Fruit fly (Drosophila melanogaster): Measurements from ENCODE around the gene CG6707.
A peak's percentile ranks its signal among the peaks of the same experiment; 100 is the strongest.

Gene CG6707

dm6 chr3L:9854583-9855519 lies 43.5 kb downstream of the CG6707 start, which contains the start of gene RasGAP1 (continued):
- no peak for TF ChIP-seq CG34376 (GFP tag; optimal IDR thresholded peaks at IDR 0.05)
- TF ChIP-seq CG17186 (GFP tag; optimal IDR thresholded peaks at IDR 0.05), result peak; percentile 1
- TF ChIP-seq MESR4 (GFP tag; optimal IDR thresholded peaks at IDR 0.05), result peak; percentile 11
- 0 out of 2 replicates have a peak, but pooled peaks have one; percentile 26 for TF ChIP-seq Atf6 (GFP tag; IDR thresholded peaks at IDR 0.05)
- TF ChIP-seq Abd-B (GFP tag; optimal IDR thresholded peaks at IDR 0.05), result peak; percentile 15
- TF ChIP-seq sug (tag; optimal IDR thresholded peaks at IDR 0.05), result peak; percentile 22
- peak; percentile 71 for TF ChIP-seq unc-4 (GFP tag; IDR thresholded peaks at IDR 0.05; ENCODE audit: partially characterized antibody)
- TF ChIP-seq CG4617 (GFP tag; optimal IDR thresholded peaks at IDR 0.05; ENCODE audit: borderline replicate concordance), result peak; percentile 91
- no peak for TF ChIP-seq YL-1 (GFP tag; optimal IDR thresholded peaks at IDR 0.05)
- 0 out of 3 replicates have a peak, but pooled peaks have one; percentile 16 for TF ChIP-seq sr (GFP tag; IDR thresholded peaks at IDR 0.05)
- TF ChIP-seq jumu (GFP tag; optimal IDR thresholded peaks at IDR 0.05), result peak; percentile 18
- TF ChIP-seq pzg (GFP tag; optimal IDR thresholded peaks at IDR 0.05), result peak; percentile 66
- TF ChIP-seq ewg (GFP tag; optimal IDR thresholded peaks at IDR 0.05), result peak; percentile 50
- peak; percentile 48 for TF ChIP-seq pb (GFP tag; optimal IDR thresholded peaks at IDR 0.05)
- TF ChIP-seq Max (GFP tag; optimal IDR thresholded peaks at IDR 0.05), result peak; percentile 16
- peak; percentile 33 for TF ChIP-seq gro (GFP tag; optimal IDR thresholded peaks at IDR 0.05)
- peak; percentile 20 for TF ChIP-seq CG30020 (tag; optimal IDR thresholded peaks at IDR 0.05)
- 0 out of 2 replicates have a peak, but pooled peaks have one; percentile 5 for TF ChIP-seq CG6689 (GFP tag; IDR thresholded peaks at IDR 0.05)
- TF ChIP-seq Myb (GFP tag; optimal IDR thresholded peaks at IDR 0.05), result peak; percentile 9
- no peak for TF ChIP-seq tx (GFP tag; optimal IDR thresholded peaks at IDR 0.05)
- TF ChIP-seq CG8290 (GFP tag; optimal IDR thresholded peaks at IDR 0.05), result no peak
- TF ChIP-seq CG8290 (tag; optimal IDR thresholded peaks at IDR 0.05), result peak; percentile 37 to 59
- TF ChIP-seq CG1832 (GFP tag; optimal IDR thresholded peaks at IDR 0.05), result peak; percentile 88
- peak; percentile 12 for TF ChIP-seq D (optimal IDR thresholded peaks at IDR 0.05)
- no peak for TF ChIP-seq D (GFP tag; optimal IDR thresholded peaks at IDR 0.05)
- peak; percentile 52 for TF ChIP-seq chm (GFP tag; IDR thresholded peaks at IDR 0.05)
- peak; percentile 44 for TF ChIP-seq Adf1 (GFP tag; IDR thresholded peaks at IDR 0.05)
- no peak for TF ChIP-seq ERR (GFP tag; optimal IDR thresholded peaks at IDR 0.05)
- peak; percentile 24; the same call in 1 of the 2 replicates for TF ChIP-seq MBD-R2 (GFP tag; IDR thresholded peaks at IDR 0.05)
- peak; percentile 30 for TF ChIP-seq CG42726 (GFP tag; IDR thresholded peaks at IDR 0.05; ENCODE audit: partially characterized antibody)
- peak; percentile 55; the same call in 2 of the 3 replicates for TF ChIP-seq Opbp (GFP tag; IDR thresholded peaks at IDR 0.05; ENCODE audit: partially characterized antibody)
- TF ChIP-seq knrl (GFP tag; IDR thresholded peaks at IDR 0.05; ENCODE audit: partially characterized antibody), result peak; percentile 51; the same call in 1 of the 3 replicates
- peak; percentile 83 for TF ChIP-seq CG17385 (GFP tag; optimal IDR thresholded peaks at IDR 0.05)
- TF ChIP-seq CG1233 (GFP tag; optimal IDR thresholded peaks at IDR 0.05), result no peak
- TF ChIP-seq Aef1 (GFP tag; IDR thresholded peaks at IDR 0.05), result peak; percentile 77
- no peak for TF ChIP-seq B-H1 (GFP tag; IDR thresholded peaks at IDR 0.05)
- TF ChIP-seq CG13123 (GFP tag; optimal IDR thresholded peaks at IDR 0.05), result no peak
- TF ChIP-seq Hmr (GFP tag; optimal IDR thresholded peaks at IDR 0.05), result peak; percentile 9
- TF ChIP-seq Med (GFP tag), result peak; percentile 71
- TF ChIP-seq CHES-1-like (GFP tag; optimal IDR thresholded peaks at IDR 0.05), result peak; percentile 50
- peak; percentile 54; the same call in 2 of the 3 replicates for TF ChIP-seq HLH4C (GFP tag; IDR thresholded peaks at IDR 0.05; ENCODE audit: partially characterized antibody)
- TF ChIP-seq CG6791 (GFP tag; IDR thresholded peaks at IDR 0.05; ENCODE audit: partially characterized antibody), result peak; percentile 53; the same call in 2 of the 3 replicates
- peak; percentile 84 for TF ChIP-seq HmgD (GFP tag; optimal IDR thresholded peaks at IDR 0.05)
- TF ChIP-seq Jarid2 (GFP tag; optimal IDR thresholded peaks at IDR 0.05), result peak; percentile 78
- peak; percentile 88 for TF ChIP-seq CG4360 (GFP tag; IDR thresholded peaks at IDR 0.05)
- TF ChIP-seq CG10321 (GFP tag; IDR thresholded peaks at IDR 0.05), result peak; percentile 97
- TF ChIP-seq CG6175 (GFP tag; IDR thresholded peaks at IDR 0.05), result peak; percentile 100
- TF ChIP-seq CG13287 (GFP tag; IDR thresholded peaks at IDR 0.05; ENCODE audit: partially characterized antibody), result peak; percentile 59

Measured in whole organism, embryonic.